Worm (Caenorhabditis elegans) whole organism, L3 larva: ENCODE data around the gene C01G6.3.
A peak's percentile ranks its signal among the peaks of the same experiment; 100 is the strongest.

Experiments
- R02D3.7 ChIP-seq: fragments of 150-350 bp; optimal IDR thresholded peaks from 2 replicates; lab custom pipeline; 2014; ENCODE audit warnings: missing biosample characterization, missing genetic modification characterization
- ZK546.5 ChIP-seq: sonication (generic microtip); optimal IDR thresholded peaks from 2 replicates; lab custom pipeline; 2017; ENCODE audit warnings: missing biosample characterization, missing genetic modification characterization
- aly-2 ChIP-seq: fragments of 150-350 bp; optimal IDR thresholded peaks from 2 replicates; lab custom pipeline; 2014; ENCODE audit warnings: missing biosample characterization, missing genetic modification characterization
- ama-1 ChIP-seq: fragments of 150-350 bp; optimal IDR thresholded peaks from 2 replicates; lab custom pipeline; 2018
- ceh-16 ChIP-seq: sonication (generic microtip); optimal IDR thresholded peaks from 2 replicates; lab custom pipeline; 2017; ENCODE audit warnings: missing biosample characterization, missing genetic modification characterization
- ceh-28 ChIP-seq: fragments of 150-350 bp; optimal IDR thresholded peaks from 2 replicates; lab custom pipeline; 2014; ENCODE audit warnings: missing biosample characterization, missing genetic modification reagents, missing genetic modification characterization
- ceh-9 ChIP-seq: sonication (generic microtip); optimal IDR thresholded peaks from 2 replicates; lab custom pipeline; 2018; ENCODE audit warnings: missing biosample characterization, missing genetic modification characterization
- egl-27 ChIP-seq: sonication (generic microtip); optimal IDR thresholded peaks from 4 replicates; lab custom pipeline; 2017; ENCODE audit warnings: missing biosample characterization, missing genetic modification reagents, missing genetic modification characterization
- egl-5 ChIP-seq: fragments of 150-350 bp; optimal IDR thresholded peaks from 2 replicates; lab custom pipeline; 2017; ENCODE audit warnings: missing biosample characterization, missing genetic modification reagents, missing genetic modification characterization, inconsistent platforms
- elt-1 ChIP-seq: fragments of 150-350 bp; optimal IDR thresholded peaks from 2 replicates; lab custom pipeline; 2014; ENCODE audit warnings: missing biosample characterization, missing genetic modification characterization
- elt-2 ChIP-seq: sonication (generic microtip); optimal IDR thresholded peaks from 2 replicates; lab custom pipeline; 2016; ENCODE audit warnings: missing genetic modification reagents, mild to moderate bottlenecking, missing genetic modification characterization, missing compliant biosample characterization
- elt-3 ChIP-seq, 3 experiments: fragments of 150-350 bp in 1 of 3; sonication (generic microtip) in 2 of 3; optimal IDR thresholded peaks; 2 replicates in 2 of 3; 4 replicates in 1 of 3; lab custom pipeline; 2014 to 2017; ENCODE audit warnings: missing biosample characterization in 3 of 3, missing genetic modification characterization in 3 of 3
- fkh-10 ChIP-seq: sonication (generic microtip); optimal IDR thresholded peaks from 2 replicates; lab custom pipeline; 2017; ENCODE audit warnings: missing biosample characterization, missing genetic modification reagents, missing genetic modification characterization
- fkh-2 ChIP-seq: fragments of 150-350 bp; optimal IDR thresholded peaks from 2 replicates; lab custom pipeline; 2014; ENCODE audit warnings: missing biosample characterization, missing genetic modification reagents, missing genetic modification characterization
- hmg-11 ChIP-seq: sonication (generic microtip); optimal IDR thresholded peaks from 2 replicates; lab custom pipeline; 2016; ENCODE audit warnings: missing genetic modification characterization, missing compliant biosample characterization
- jun-1 ChIP-seq: fragments of 150-350 bp; optimal IDR thresholded peaks from 2 replicates; lab custom pipeline; 2014; ENCODE audit warnings: missing biosample characterization, missing genetic modification reagents, missing genetic modification characterization
- lin-15B ChIP-seq: fragments of 150-350 bp; optimal IDR thresholded peaks from 2 replicates; lab custom pipeline; 2014; ENCODE audit warnings: missing biosample characterization, missing genetic modification characterization
- lin-39 ChIP-seq: fragments of 150-350 bp; optimal IDR thresholded peaks from 2 replicates; lab custom pipeline; 2018; ENCODE audit warnings: missing biosample characterization, missing genetic modification reagents, missing genetic modification characterization
- lsy-12 ChIP-seq: sonication (generic microtip); optimal IDR thresholded peaks from 2 replicates; lab custom pipeline; 2016; ENCODE audit warnings: mild to moderate bottlenecking, missing genetic modification characterization, missing compliant biosample characterization
- mdl-1 ChIP-seq: fragments of 150-350 bp; optimal IDR thresholded peaks from 2 replicates; lab custom pipeline; 2014; ENCODE audit warnings: missing biosample characterization, missing genetic modification characterization
- nfya-1 ChIP-seq: sonication (generic microtip); optimal IDR thresholded peaks from 2 replicates; lab custom pipeline; 2017; ENCODE audit warnings: missing genetic modification characterization, mild to moderate bottlenecking, missing compliant biosample characterization, antibody characterized with exemption, moderate library complexity; ENCODE audit not compliant: insufficient read depth
- nhr-11 ChIP-seq: fragments of 150-350 bp; optimal IDR thresholded peaks from 2 replicates; lab custom pipeline; 2014; ENCODE audit warnings: missing biosample characterization, missing genetic modification characterization
- nhr-12 ChIP-seq: fragments of 150-350 bp; optimal IDR thresholded peaks from 2 replicates; lab custom pipeline; 2014; ENCODE audit warnings: missing biosample characterization, missing genetic modification characterization
- nhr-23 ChIP-seq: fragments of 150-350 bp; optimal IDR thresholded peaks from 2 replicates; lab custom pipeline; 2014; ENCODE audit warnings: missing biosample characterization, missing genetic modification reagents, missing genetic modification characterization
- nhr-237 ChIP-seq: fragments of 150-350 bp; optimal IDR thresholded peaks from 2 replicates; lab custom pipeline; 2014; ENCODE audit warnings: missing biosample characterization, missing genetic modification characterization
- nhr-25 ChIP-seq: sonication (generic microtip); optimal IDR thresholded peaks from 2 replicates; lab custom pipeline; 2017; ENCODE audit warnings: missing biosample characterization, missing genetic modification characterization
- nhr-28 ChIP-seq: fragments of 150-350 bp; optimal IDR thresholded peaks from 2 replicates; lab custom pipeline; 2014; ENCODE audit warnings: missing biosample characterization, missing genetic modification characterization
- nhr-43 ChIP-seq: sonication (generic microtip); optimal IDR thresholded peaks from 2 replicates; lab custom pipeline; 2016; ENCODE audit warnings: mild to moderate bottlenecking, missing genetic modification characterization, missing compliant biosample characterization; ENCODE audit not compliant: poor library complexity, severe bottlenecking
- nhr-76 ChIP-seq: fragments of 150-350 bp; sonication (generic microtip); optimal IDR thresholded peaks from 5 replicates; lab custom pipeline; 2014; ENCODE audit warnings: missing biosample characterization, missing genetic modification characterization
- nhr-77 ChIP-seq: fragments of 150-350 bp; optimal IDR thresholded peaks from 2 replicates; lab custom pipeline; 2014; ENCODE audit warnings: missing biosample characterization, missing genetic modification characterization
- pha-4 ChIP-seq: fragments of 150-350 bp; optimal IDR thresholded peaks from 2 replicates; lab custom pipeline; 2014; ENCODE audit warnings: missing biosample characterization, missing genetic modification reagents, missing genetic modification characterization
- pqm-1 ChIP-seq: fragments of 150-350 bp; optimal IDR thresholded peaks from 2 replicates; lab custom pipeline; 2017; ENCODE audit warnings: missing biosample characterization, missing genetic modification characterization, inconsistent platforms
- skn-1 ChIP-seq: fragments of 150-350 bp; optimal IDR thresholded peaks from 2 replicates; lab custom pipeline; 2014; ENCODE audit warnings: missing biosample characterization, missing genetic modification characterization
- snpc-4 ChIP-seq: fragments of 150-350 bp; optimal IDR thresholded peaks from 2 replicates; lab custom pipeline; 2014; ENCODE audit warnings: missing biosample characterization, missing genetic modification characterization
- tbx-2 ChIP-seq: sonication (generic microtip); optimal IDR thresholded peaks from 2 replicates; lab custom pipeline; 2016; ENCODE audit warnings: mild to moderate bottlenecking, missing genetic modification characterization, missing compliant biosample characterization
- unc-39 ChIP-seq: sonication (generic microtip); optimal IDR thresholded peaks from 4 replicates; lab custom pipeline; 2017; ENCODE audit warnings: missing biosample characterization, missing genetic modification characterization
- unc-62 ChIP-seq: fragments of 150-350 bp; sonication (generic microtip); optimal IDR thresholded peaks from 4 replicates; lab custom pipeline; 2014; ENCODE audit warnings: missing biosample characterization, missing genetic modification reagents, missing genetic modification characterization
- zag-1 ChIP-seq: fragments of 150-350 bp; optimal IDR thresholded peaks from 2 replicates; lab custom pipeline; 2014; ENCODE audit warnings: missing biosample characterization, missing genetic modification characterization
- ztf-11 ChIP-seq: fragments of 150-350 bp; optimal IDR thresholded peaks from 2 replicates; lab custom pipeline; 2014; ENCODE audit warnings: missing biosample characterization, missing genetic modification characterization

The C01G6.3 gene

ce11 chrII:9272942-9273341, 3.3 kb downstream of the C01G6.3 start, which contains the start of gene C01G6.4:
Gene C01G6.4 (minus strand): TSS chrII:9273042.
- no peak for TF ChIP-seq unc-62 (GFP tag; lab: Kevin White, UChicago)
- no peak for TF ChIP-seq nhr-77 (tag; lab: Kevin White, UChicago)
- TF ChIP-seq skn-1 (tag; lab: Kevin White, UChicago), result no peak
- TF ChIP-seq mdl-1 (tag; lab: Kevin White, UChicago), result no peak
- TF ChIP-seq ztf-11 (tag; lab: Kevin White, UChicago), result no peak
- TF ChIP-seq nhr-28, result no peak
- no peak for TF ChIP-seq nhr-237 (tag; lab: Kevin White, UChicago)
- TF ChIP-seq nhr-23 (tag; lab: Kevin White, UChicago), result no peak
- no peak for TF ChIP-seq aly-2
- TF ChIP-seq lin-39, result no peak
- no peak for TF ChIP-seq lin-15B
- no peak for TF ChIP-seq ama-1

ce11 chrII:9273984-9274383, 4.3 kb downstream of the C01G6.3 start:
- TF ChIP-seq nfya-1 (tag; lab: Kevin White, UChicago) (peak; percentile 93), nhr-77 (tag; lab: Kevin White, UChicago) (peak; percentile 20), egl-27 (tag; lab: Kevin White, UChicago) (peak; percentile 40), nhr-23 (tag; lab: Kevin White, UChicago) (peak; percentile 85), jun-1 (tag; lab: Kevin White, UChicago) (peak; percentile 74), R02D3.7 (tag; lab: Kevin White, UChicago) (peak; percentile 39), nhr-43 (peak; percentile 69), ama-1 (peak; percentile 62), mdl-1 (tag; lab: Kevin White, UChicago) (peak; percentile 67), skn-1 (tag; lab: Kevin White, UChicago) (peak; percentile 40), zag-1 (tag; lab: Kevin White, UChicago) (peak; percentile 1), ztf-11 (tag; lab: Kevin White, UChicago) (no peak), fkh-10 (GFP tag; lab: Kevin White, UChicago) (peak; percentile 31), nhr-237 (tag; lab: Kevin White, UChicago) (no peak), lin-15B (peak; percentile 40), pha-4 (tag; lab: Kevin White, UChicago) (peak; percentile 91), nhr-25 (tag; lab: Kevin White, UChicago) (peak; percentile 78), ceh-28 (peak; percentile 85), tbx-2 (peak; percentile 39), ZK546.5 (tag; lab: Kevin White, UChicago) (no peak), ceh-16 (tag; lab: Kevin White, UChicago) (no peak), unc-39 (tag; lab: Kevin White, UChicago) (no peak), nhr-11 (tag; lab: Kevin White, UChicago) (peak; percentile 83), nhr-12 (tag; lab: Kevin White, UChicago) (no peak), hmg-11 (peak; percentile 74), snpc-4 (tag; lab: Kevin White, UChicago) (peak; percentile 49), lsy-12 (peak; percentile 57), nhr-76 (tag; lab: Kevin White, UChicago) (no peak), elt-3 (tag; optimal IDR thresholded peaks at IDR 0.05; lab: Kevin White, UChicago) (no peak), ceh-9 (no peak), nhr-28 (no peak), lin-39 (peak; percentile 76), unc-62 (GFP tag; lab: Kevin White, UChicago) (peak; percentile 84), egl-5 (tag; lab: Kevin White, UChicago) (peak; percentile 1), fkh-2 (no peak), elt-2 (peak; percentile 78), aly-2 (no peak), elt-1 (no peak), pqm-1 (tag; lab: Kevin White, UChicago) (peak; percentile 21)
- TF ChIP-seq, all 47 proteins: peak for 26

ce11 chrII:9274734-9275133, 5.0 kb downstream of the C01G6.3 start:
- TF ChIP-seq ceh-28, result peak; percentile 8
- TF ChIP-seq nhr-28, result no peak

ce11 chrII:9275173-9275572, 5.5 kb downstream of the C01G6.3 start:
- TF ChIP-seq ama-1, result peak; percentile 59
- TF ChIP-seq fkh-10 (GFP tag; lab: Kevin White, UChicago), result no peak
